Worm (Caenorhabditis elegans) whole organism, midembryonic: Measurements from ENCODE around the gene sex-1.

Source experiments
- T22C8.4 ChIP-seq: fragments of 200-800 bp; sonication (Bioruptor generic); IDR thresholded peaks from 2 replicates; pipeline ENCODE4 v1.3.6; 2022; ENCODE audit warnings: missing genetic modification characterization, missing compliant biosample characterization
- flt-1 ChIP-seq: fragments of 200-800 bp; sonication (Bioruptor generic); IDR thresholded peaks from 2 replicates; pipeline ENCODE4 v1.3.6; 2022; ENCODE audit warnings: missing genetic modification characterization, missing compliant biosample characterization
- med-1 ChIP-seq: sonication (generic microtip); optimal IDR thresholded peaks from 2 replicates; lab custom pipeline; 2017; ENCODE audit warnings: missing genetic modification characterization, mild to moderate bottlenecking, missing compliant biosample characterization, antibody characterized with exemption, missing genetic modification reagents; ENCODE audit not compliant: insufficient read depth
- ref-1 ChIP-seq: fragments of 200-800 bp; sonication (Bioruptor generic); conservative IDR thresholded peaks from 2 replicates; pipeline ENCODE4 v1.3.6; 2022; ENCODE audit warnings: missing genetic modification reagents, missing genetic modification characterization, missing compliant biosample characterization
- ztf-23 ChIP-seq: fragments of 200-800 bp; sonication (Bioruptor generic); IDR thresholded peaks from 2 replicates; pipeline ENCODE4 v1.3.6; 2022; ENCODE audit warnings: missing genetic modification reagents, missing genetic modification characterization, missing compliant biosample characterization
- ztf-29 ChIP-seq: fragments of 200-800 bp; sonication (Bioruptor generic); IDR thresholded peaks from 2 replicates; pipeline ENCODE4 v1.3.6; 2022; ENCODE audit warnings: missing genetic modification reagents, missing genetic modification characterization, missing compliant biosample characterization

ce11 chrX:10170598-10170997 is 34.6 kb downstream of the sex-1 start:
- TF ChIP-seq med-1 (GFP tag; lab: Kevin White, UChicago) (no peak), ref-1 (GFP tag; lab: Robert Waterston, UW) (no peak), flt-1 (GFP tag; lab: Robert Waterston, UW) (no peak), T22C8.4 (GFP tag; lab: Robert Waterston, UW) (no peak), ztf-29 (GFP tag; lab: Robert Waterston, UW) (no peak), ztf-23 (GFP tag; lab: Robert Waterston, UW) (no peak)
